Worm (Caenorhabditis elegans): ENCODE results near the gene pms-2.

pms-2 gene

ce11 chrV:11570169-11570651 lies at the start of gene pms-2, which contains the start of gene nhr-101:
Gene pms-2, minus strand, starts transcription at chrV:11570601.
Gene nhr-101, plus strand, starts transcription at chrV:11570476.
- TF ChIP-seq flt-1 (GFP tag; IDR thresholded peaks at IDR 0.05): no peak
- no peak for TF ChIP-seq klf-2 (GFP tag; conservative IDR thresholded peaks at IDR 0.05)
- TF ChIP-seq T22C8.4 (GFP tag; IDR thresholded peaks at IDR 0.05): no peak
- TF ChIP-seq med-1 (GFP tag; optimal IDR thresholded peaks at IDR 0.05; ENCODE audit: insufficient read depth): no peak
- no peak for TF ChIP-seq ref-1 (GFP tag; conservative IDR thresholded peaks at IDR 0.05)
- TF ChIP-seq ztf-29 (GFP tag; IDR thresholded peaks at IDR 0.05): no peak
- TF ChIP-seq ztf-23 (GFP tag; IDR thresholded peaks at IDR 0.05): no peak
- no peak for TF ChIP-seq cog-1 (tag; optimal IDR thresholded peaks at IDR 0.05)
- no peak for TF ChIP-seq tab-1 (GFP tag; IDR thresholded peaks at IDR 0.05)

ce11 chrV:11620081-11620480 lies 49.7 kb upstream of the pms-2 start:
- TF ChIP-seq T22C8.4 (GFP tag; IDR thresholded peaks at IDR 0.05) (no peak), cog-1 (tag; optimal IDR thresholded peaks at IDR 0.05) (no peak), flt-1 (GFP tag; IDR thresholded peaks at IDR 0.05) (no peak)

ce11 chrV:11618173-11618572 lies 47.8 kb upstream of the pms-2 start, which contains the start of gene glb-15:
Gene glb-15, minus strand, starts transcription at chrV:11618273.
- no peak for TF ChIP-seq ref-1 (GFP tag; conservative IDR thresholded peaks at IDR 0.05)
- no peak for TF ChIP-seq tab-1 (GFP tag; IDR thresholded peaks at IDR 0.05)
- no peak for TF ChIP-seq ztf-23 (GFP tag; IDR thresholded peaks at IDR 0.05)
- no peak for TF ChIP-seq ztf-29 (GFP tag; IDR thresholded peaks at IDR 0.05)
- TF ChIP-seq klf-2 (GFP tag; conservative IDR thresholded peaks at IDR 0.05): no peak
- TF ChIP-seq flt-1 (GFP tag; IDR thresholded peaks at IDR 0.05): no peak
- TF ChIP-seq T22C8.4 (GFP tag; IDR thresholded peaks at IDR 0.05): no peak
- no peak for TF ChIP-seq med-1 (GFP tag; optimal IDR thresholded peaks at IDR 0.05; ENCODE audit: insufficient read depth)
- no peak for TF ChIP-seq cog-1 (tag; optimal IDR thresholded peaks at IDR 0.05)

ce11 chrV:11616813-11617212 lies 46.4 kb upstream of the pms-2 start:
- TF ChIP-seq ztf-29 (GFP tag; IDR thresholded peaks at IDR 0.05): no peak
- no peak for TF ChIP-seq ztf-23 (GFP tag; IDR thresholded peaks at IDR 0.05)
- TF ChIP-seq flt-1 (GFP tag; IDR thresholded peaks at IDR 0.05): no peak
- TF ChIP-seq tab-1 (GFP tag; IDR thresholded peaks at IDR 0.05): no peak
- no peak for TF ChIP-seq med-1 (GFP tag; optimal IDR thresholded peaks at IDR 0.05; ENCODE audit: insufficient read depth)
- no peak for TF ChIP-seq T22C8.4 (GFP tag; IDR thresholded peaks at IDR 0.05)
- TF ChIP-seq ref-1 (GFP tag; conservative IDR thresholded peaks at IDR 0.05): no peak
- no peak for TF ChIP-seq klf-2 (GFP tag; conservative IDR thresholded peaks at IDR 0.05)
- no peak for TF ChIP-seq cog-1 (tag; optimal IDR thresholded peaks at IDR 0.05)

- TF ChIP-seq ztf-23 (GFP tag; IDR thresholded peaks at IDR 0.05): no peak
- TF ChIP-seq ref-1 (GFP tag; conservative IDR thresholded peaks at IDR 0.05): no peak
- TF ChIP-seq ztf-29 (GFP tag; IDR thresholded peaks at IDR 0.05): no peak
- no peak for TF ChIP-seq klf-2 (GFP tag; conservative IDR thresholded peaks at IDR 0.05)
- no peak for TF ChIP-seq med-1 (GFP tag; optimal IDR thresholded peaks at IDR 0.05; ENCODE audit: insufficient read depth)
Observed at ce11 chrV:11615948-11616681, 45.7 kb upstream of the pms-2 start, which contains the start of gene nlp-24. Gene nlp-24, plus strand, starts transcription at chrV:11616376.

ce11 chrV:11614805-11615497 lies 44.5 kb upstream of the pms-2 start:
- no peak for TF ChIP-seq flt-1 (GFP tag; IDR thresholded peaks at IDR 0.05)
- no peak for TF ChIP-seq med-1 (GFP tag; optimal IDR thresholded peaks at IDR 0.05; ENCODE audit: insufficient read depth)
- no peak for TF ChIP-seq ztf-23 (GFP tag; IDR thresholded peaks at IDR 0.05)
- no peak for TF ChIP-seq tab-1 (GFP tag; IDR thresholded peaks at IDR 0.05)
- no peak for TF ChIP-seq ref-1 (GFP tag; conservative IDR thresholded peaks at IDR 0.05)
- TF ChIP-seq klf-2 (GFP tag; conservative IDR thresholded peaks at IDR 0.05): no peak
- no peak for TF ChIP-seq T22C8.4 (GFP tag; IDR thresholded peaks at IDR 0.05)
- TF ChIP-seq cog-1 (tag; optimal IDR thresholded peaks at IDR 0.05): no peak
- TF ChIP-seq ztf-29 (GFP tag; IDR thresholded peaks at IDR 0.05): no peak

ce11 chrV:11613007-11613406 lies 42.6 kb upstream of the pms-2 start, which contains the start of gene tag-290:
Gene tag-290, plus strand, starts transcription at chrV:11613307.
- no peak for TF ChIP-seq ztf-23 (GFP tag; IDR thresholded peaks at IDR 0.05)
- TF ChIP-seq T22C8.4 (GFP tag; IDR thresholded peaks at IDR 0.05): no peak
- no peak for TF ChIP-seq klf-2 (GFP tag; conservative IDR thresholded peaks at IDR 0.05)
- no peak for TF ChIP-seq flt-1 (GFP tag; IDR thresholded peaks at IDR 0.05)
- TF ChIP-seq ztf-29 (GFP tag; IDR thresholded peaks at IDR 0.05): no peak
- TF ChIP-seq med-1 (GFP tag; optimal IDR thresholded peaks at IDR 0.05; ENCODE audit: insufficient read depth): no peak
- no peak for TF ChIP-seq tab-1 (GFP tag; IDR thresholded peaks at IDR 0.05)
- no peak for TF ChIP-seq cog-1 (tag; optimal IDR thresholded peaks at IDR 0.05)
- no peak for TF ChIP-seq ref-1 (GFP tag; conservative IDR thresholded peaks at IDR 0.05)

ce11 chrV:11610481-11610880 lies 40.1 kb upstream of the pms-2 start, which contains the start of gene sas-5:
Gene sas-5, plus strand, starts transcription at chrV:11610737.
- TF ChIP-seq ztf-23 (GFP tag; IDR thresholded peaks at IDR 0.05) (peak; percentile 91), cog-1 (tag; optimal IDR thresholded peaks at IDR 0.05) (peak; percentile 45), tab-1 (GFP tag; IDR thresholded peaks at IDR 0.05) (peak; percentile 86), ztf-29 (GFP tag; IDR thresholded peaks at IDR 0.05) (peak; percentile 60), flt-1 (GFP tag; IDR thresholded peaks at IDR 0.05) (peak; percentile 92), med-1 (GFP tag; optimal IDR thresholded peaks at IDR 0.05; ENCODE audit: insufficient read depth) (peak; percentile 92), ref-1 (GFP tag; conservative IDR thresholded peaks at IDR 0.05) (peak; percentile 53; the same call in 1 of the 2 replicates), klf-2 (GFP tag; conservative IDR thresholded peaks at IDR 0.05) (peak; percentile 85), T22C8.4 (GFP tag; IDR thresholded peaks at IDR 0.05) (peak; percentile 58; the same call in 1 of the 2 replicates)

- TF ChIP-seq cog-1 (tag; optimal IDR thresholded peaks at IDR 0.05) (no peak), ztf-29 (GFP tag; IDR thresholded peaks at IDR 0.05) (no peak), flt-1 (GFP tag; IDR thresholded peaks at IDR 0.05) (no peak), T22C8.4 (GFP tag; IDR thresholded peaks at IDR 0.05) (no peak), ref-1 (GFP tag; conservative IDR thresholded peaks at IDR 0.05) (no peak), ztf-23 (GFP tag; IDR thresholded peaks at IDR 0.05) (no peak)
Observed at ce11 chrV:11610049-11610448, 39.6 kb upstream of the pms-2 start, which contains the start of gene piit-1. Gene piit-1, minus strand, starts transcription at chrV:11610149.

Measured in whole organism, midembryonic.